Worm (Caenorhabditis elegans): ENCODE data around the gene C44B9.3.

ce11 chrIII:10902341-10902740, 22.4 kb upstream of the C44B9.3 start, which contains the start of gene unc-119:
- no peak for TF ChIP-seq egl-18 (GFP tag; IDR thresholded peaks at IDR 0.05)
- no peak for TF ChIP-seq pha-4 (tag; optimal IDR thresholded peaks at IDR 0.05)
- TF ChIP-seq ztf-18 (tag; optimal IDR thresholded peaks at IDR 0.05) = no peak
- TF ChIP-seq efl-1 (GFP tag; optimal IDR thresholded peaks at IDR 0.05) = no peak
- no peak for TF ChIP-seq lin-54 (GFP tag; optimal IDR thresholded peaks at IDR 0.05)
- TF ChIP-seq ztf-3 (GFP tag; optimal IDR thresholded peaks at IDR 0.05) = no peak
- no peak for TF ChIP-seq Y79H2A.3 (GFP tag; conservative IDR thresholded peaks at IDR 0.05)
- TF ChIP-seq C17E4.6 (GFP tag; IDR thresholded peaks at IDR 0.05) = no peak
- TF ChIP-seq nfyb-1 (GFP tag; IDR thresholded peaks at IDR 0.05) = no peak
- no peak for TF ChIP-seq nhr-120 (GFP tag; IDR thresholded peaks at IDR 0.05)
- TF ChIP-seq hlh-12 (tag; optimal IDR thresholded peaks at IDR 0.05) = no peak

All from whole organism, young adult.